Worm (Caenorhabditis elegans) whole organism, young adult: ENCODE results near the gene gsr-1.

ENCODE experiments used
- T07F8.4 ChIP-seq: sonication (generic microtip); optimal IDR thresholded peaks from 2 replicates; lab custom pipeline; 2016; ENCODE audit warnings: mild to moderate bottlenecking, missing genetic modification characterization, moderate library complexity, missing compliant biosample characterization
- Y67H2A.10 ChIP-seq: fragments of 200-800 bp; sonication (Bioruptor generic); conservative IDR thresholded peaks from 2 replicates; pipeline ENCODE4 v1.3.6; 2022; ENCODE audit warnings: missing genetic modification reagents, missing genetic modification characterization, missing compliant biosample characterization
- ama-1 ChIP-seq, 3 experiments: fragments of 150-350 bp in 1 of 3; sonication (generic microtip) in 2 of 3; optimal IDR thresholded peaks; 2 replicates each; lab custom pipeline; 2014 to 2018; ENCODE audit warnings: missing biosample characterization in 2 of 3, missing genetic modification characterization in 2 of 3, missing genetic modification reagents in 2 of 3
- attf-3 ChIP-seq: fragments of 200-800 bp; sonication (Bioruptor generic); conservative IDR thresholded peaks from 2 replicates; pipeline ENCODE4 v1.3.6; 2022; ENCODE audit warnings: missing genetic modification reagents, missing genetic modification characterization, missing compliant biosample characterization
- let-526 ChIP-seq: fragments of 200-800 bp; sonication (Bioruptor generic); IDR thresholded peaks from 2 replicates; pipeline ENCODE4 v1.3.6; 2022; ENCODE audit warnings: missing genetic modification reagents, missing genetic modification characterization, missing compliant biosample characterization
- madf-10 ChIP-seq: sonication (generic microtip); optimal IDR thresholded peaks from 2 replicates; lab custom pipeline; 2016; ENCODE audit warnings: mild to moderate bottlenecking, missing genetic modification characterization, missing compliant biosample characterization
- unc-62 ChIP-seq: fragments of 150-350 bp; optimal IDR thresholded peaks from 2 replicates; lab custom pipeline; 2014; ENCODE audit warnings: missing biosample characterization, missing genetic modification reagents, missing genetic modification characterization
- zim-3 ChIP-seq: sonication (generic microtip); optimal IDR thresholded peaks from 2 replicates; lab custom pipeline; 2017; ENCODE audit warnings: mild to moderate bottlenecking, missing genetic modification characterization, moderate library complexity, missing compliant biosample characterization
- ztf-18 ChIP-seq: sonication (generic microtip); optimal IDR thresholded peaks from 2 replicates; lab custom pipeline; 2016; ENCODE audit warnings: missing genotype, mild to moderate bottlenecking, missing genetic modification characterization, missing compliant biosample characterization

DNA sequence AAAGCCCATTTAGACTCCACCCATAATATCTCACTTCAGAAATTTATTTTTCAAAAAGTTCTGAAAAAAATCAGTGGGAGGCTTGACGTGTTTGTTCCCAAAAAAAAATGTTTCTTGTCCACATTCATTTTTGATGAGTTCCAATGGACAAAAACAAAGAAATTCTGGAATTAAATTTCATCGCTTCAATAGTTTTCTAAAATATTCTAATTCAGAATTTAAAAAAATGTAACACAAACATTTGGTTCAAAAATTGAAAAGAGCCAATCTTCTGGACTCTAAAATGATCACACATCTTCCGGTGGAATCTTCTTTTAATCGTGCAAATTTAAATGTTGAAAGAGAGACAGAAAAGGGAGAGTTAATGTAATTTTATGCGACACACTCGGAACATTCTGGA lies 41.8 kb downstream of the gsr-1 start:
- no peak for TF ChIP-seq unc-62 (GFP tag; lab: Kevin White, UChicago)
- no peak for TF ChIP-seq let-526 (GFP tag; lab: Robert Waterston, UW)
- TF ChIP-seq Y67H2A.10 (GFP tag; lab: Robert Waterston, UW) = no peak
- no peak for TF ChIP-seq madf-10 (tag; lab: Kevin White, UChicago)
- TF ChIP-seq attf-3 (GFP tag; lab: Robert Waterston, UW) = no peak
- no peak for TF ChIP-seq ztf-18
- no peak for TF ChIP-seq T07F8.4 (tag; lab: Kevin White, UChicago)
- no peak for TF ChIP-seq zim-3
- TF ChIP-seq ama-1 (optimal IDR thresholded peaks at IDR 0.05; lab: Kevin White, UChicago) = no peak
- TF ChIP-seq ama-1 (GFP tag; optimal IDR thresholded peaks at IDR 0.05; lab: Kevin White, UChicago) = no peak
